Worm (Caenorhabditis elegans) whole organism, late embryonic: Measurements from ENCODE around the gene osm-7.

Experiments
- C38D4.7 ChIP-seq: fragments of 200-800 bp; sonication (Bioruptor generic); optimal IDR thresholded peaks from 2 replicates; lab custom pipeline; 2018; ENCODE audit warnings: mild to moderate bottlenecking, missing genetic modification characterization, moderate library complexity, missing compliant biosample characterization
- F13H6.1 ChIP-seq: sonication (generic microtip); optimal IDR thresholded peaks from 2 replicates; lab custom pipeline; 2016; ENCODE audit warnings: missing genetic modification characterization, missing compliant biosample characterization
- K02D7.2 ChIP-seq: sonication (generic microtip); optimal IDR thresholded peaks from 2 replicates; lab custom pipeline; 2017; ENCODE audit warnings: mild to moderate bottlenecking, missing genetic modification characterization, missing compliant biosample characterization
- K09A11.1 ChIP-seq: sonication (generic microtip); optimal IDR thresholded peaks from 2 replicates; lab custom pipeline; 2017; ENCODE audit warnings: antibody characterized with exemption, mild to moderate bottlenecking, missing genetic modification characterization, missing compliant biosample characterization; ENCODE audit not compliant: insufficient read depth
- Y22D7AL.16 ChIP-seq: sonication (generic microtip); optimal IDR thresholded peaks from 2 replicates; lab custom pipeline; 2016; ENCODE audit warnings: missing genetic modification characterization, missing compliant biosample characterization
- ama-1 ChIP-seq: fragments of 150-350 bp; optimal IDR thresholded peaks from 2 replicates; lab custom pipeline; 2014
- ceh-19 ChIP-seq: fragments of 200-800 bp; sonication (Bioruptor generic); optimal IDR thresholded peaks from 2 replicates; lab custom pipeline; 2018; ENCODE audit warnings: mild to moderate bottlenecking, missing genetic modification characterization, missing compliant biosample characterization
- ceh-24 ChIP-seq: sonication (generic microtip); optimal IDR thresholded peaks from 2 replicates; lab custom pipeline; 2016; ENCODE audit warnings: mild to moderate bottlenecking, missing genetic modification characterization, missing compliant biosample characterization
- ceh-30 ChIP-seq: fragments of 150-350 bp; optimal IDR thresholded peaks from 2 replicates; lab custom pipeline; 2014; ENCODE audit warnings: missing biosample characterization, missing genetic modification characterization
- ceh-31 ChIP-seq: sonication (generic microtip); optimal IDR thresholded peaks from 2 replicates; lab custom pipeline; 2016; ENCODE audit warnings: missing genetic modification characterization, missing compliant biosample characterization
- ceh-34 ChIP-seq: sonication (generic microtip); optimal IDR thresholded peaks from 2 replicates; lab custom pipeline; 2016; ENCODE audit warnings: mild to moderate bottlenecking, missing genetic modification characterization, missing compliant biosample characterization
- dmd-4 ChIP-seq: sonication (generic microtip); optimal IDR thresholded peaks from 2 replicates; lab custom pipeline; 2016; ENCODE audit warnings: borderline replicate concordance, missing genetic modification characterization, missing compliant biosample characterization
- dve-1 ChIP-seq: sonication (generic microtip); optimal IDR thresholded peaks from 2 replicates; lab custom pipeline; 2017; ENCODE audit warnings: antibody characterized with exemption, mild to moderate bottlenecking, missing genetic modification characterization, missing compliant biosample characterization
- elt-2 ChIP-seq: sonication (generic microtip); optimal IDR thresholded peaks from 2 replicates; lab custom pipeline; 2016; ENCODE audit warnings: missing genetic modification reagents, missing genetic modification characterization, missing compliant biosample characterization
- eyg-1 ChIP-seq: sonication (generic microtip); optimal IDR thresholded peaks from 2 replicates; lab custom pipeline; 2016; ENCODE audit warnings: missing genotype, missing genetic modification characterization, missing compliant biosample characterization
- gmeb-2 ChIP-seq: sonication (generic microtip); optimal IDR thresholded peaks from 2 replicates; lab custom pipeline; 2016; ENCODE audit warnings: missing genetic modification characterization, inconsistent platforms, missing compliant biosample characterization
- lim-6 ChIP-seq: sonication (generic microtip); optimal IDR thresholded peaks from 2 replicates; lab custom pipeline; 2016; ENCODE audit warnings: missing genetic modification characterization, missing compliant biosample characterization
- madf-2 ChIP-seq: sonication (generic microtip); optimal IDR thresholded peaks from 2 replicates; lab custom pipeline; 2017; ENCODE audit warnings: missing genetic modification characterization, missing compliant biosample characterization
- mec-3 ChIP-seq: sonication (generic microtip); optimal IDR thresholded peaks from 2 replicates; lab custom pipeline; 2016; ENCODE audit warnings: borderline replicate concordance, missing genetic modification characterization, missing compliant biosample characterization
- nhr-232 ChIP-seq: sonication (generic microtip); optimal IDR thresholded peaks from 2 replicates; lab custom pipeline; 2016; ENCODE audit warnings: missing genetic modification characterization, missing compliant biosample characterization
- odd-2 ChIP-seq: sonication (generic microtip); optimal IDR thresholded peaks from 2 replicates; lab custom pipeline; 2017; ENCODE audit warnings: antibody characterized with exemption, mild to moderate bottlenecking, missing genetic modification characterization, missing compliant biosample characterization
- pat-9 ChIP-seq: fragments of 200-800 bp; sonication (Bioruptor generic); optimal IDR thresholded peaks from 2 replicates; lab custom pipeline; 2018; ENCODE audit warnings: mild to moderate bottlenecking, missing genetic modification characterization, moderate library complexity, missing compliant biosample characterization
- pha-2 ChIP-seq: sonication (generic microtip); optimal IDR thresholded peaks from 2 replicates; lab custom pipeline; 2017; ENCODE audit warnings: mild to moderate bottlenecking, missing genetic modification characterization, missing compliant biosample characterization
- pha-4 ChIP-seq: fragments of 150-350 bp; optimal IDR thresholded peaks from 2 replicates; lab custom pipeline; 2018; ENCODE audit warnings: missing biosample characterization, missing genetic modification reagents, missing genetic modification characterization
- pqm-1 ChIP-seq: sonication (generic microtip); optimal IDR thresholded peaks from 2 replicates; lab custom pipeline; 2016; ENCODE audit warnings: missing genetic modification characterization, missing compliant biosample characterization
- pros-1 ChIP-seq: fragments of 150-350 bp; optimal IDR thresholded peaks from 2 replicates; lab custom pipeline; 2014; ENCODE audit warnings: missing biosample characterization, missing genetic modification reagents, missing genetic modification characterization
- rnt-1 ChIP-seq: sonication (generic microtip); optimal IDR thresholded peaks from 2 replicates; lab custom pipeline; 2016; ENCODE audit warnings: missing genetic modification characterization, missing compliant biosample characterization
- sdc-2 ChIP-seq: sonication (generic microtip); optimal IDR thresholded peaks from 2 replicates; lab custom pipeline; 2016; ENCODE audit warnings: missing genotype, missing genetic modification characterization, missing compliant biosample characterization
- sox-2 ChIP-seq: fragments of 200-800 bp; sonication (Bioruptor generic); IDR thresholded peaks from 2 replicates; pipeline ENCODE4 v1.3.6; 2022; ENCODE audit warnings: missing genetic modification reagents, missing genetic modification characterization, missing compliant biosample characterization
- tbx-7 ChIP-seq: sonication (generic microtip); optimal IDR thresholded peaks from 2 replicates; lab custom pipeline; 2016; ENCODE audit warnings: missing genotype, missing genetic modification characterization, missing compliant biosample characterization
- unc-55 ChIP-seq: sonication (generic microtip); optimal IDR thresholded peaks from 2 replicates; lab custom pipeline; 2017; ENCODE audit warnings: missing biosample characterization, missing genetic modification reagents, missing genetic modification characterization
- unc-86 ChIP-seq: sonication (generic microtip); optimal IDR thresholded peaks from 2 replicates; lab custom pipeline; 2016; ENCODE audit warnings: missing genetic modification characterization, missing compliant biosample characterization
- ztf-16 ChIP-seq: sonication (generic microtip); optimal IDR thresholded peaks from 2 replicates; lab custom pipeline; 2017; ENCODE audit warnings: missing genetic modification characterization, missing compliant biosample characterization

osm-7 gene

ce11 chrIII:13623014-13623413, 47.0 kb downstream of the osm-7 start, which contains the start of gene mlc-5:
TSS of gene mlc-5 (plus strand) at chrIII:13623314.
- no peak for TF ChIP-seq rnt-1
- no peak for TF ChIP-seq pat-9 (tag; lab: Kevin White, UChicago)
- no peak for TF ChIP-seq K09A11.1 (tag; lab: Kevin White, UChicago)
- no peak for TF ChIP-seq tbx-7 (tag; lab: Kevin White, UChicago)
- no peak for TF ChIP-seq odd-2 (tag; lab: Kevin White, UChicago)
- no peak for TF ChIP-seq ceh-31 (tag; lab: Kevin White, UChicago)
- TF ChIP-seq unc-86 (tag; lab: Kevin White, UChicago), result no peak
- no peak for TF ChIP-seq unc-55 (GFP tag; lab: Kevin White, UChicago)
- TF ChIP-seq dve-1, result no peak
- TF ChIP-seq Y22D7AL.16 (tag; lab: Kevin White, UChicago), result no peak

ce11 chrIII:13624226-13624625, 48.2 kb downstream of the osm-7 start, which contains the start of gene taf-9:
TSS of gene taf-9 (plus strand) at chrIII:13624276.
- TF ChIP-seq ceh-19, result no peak
- TF ChIP-seq sox-2, result no peak
- TF ChIP-seq F13H6.1 (tag; lab: Kevin White, UChicago), result no peak
- TF ChIP-seq gmeb-2 (tag; lab: Kevin White, UChicago), result no peak
- no peak for TF ChIP-seq K02D7.2 (tag; lab: Kevin White, UChicago)
- no peak for TF ChIP-seq pqm-1
- TF ChIP-seq nhr-232 (tag; lab: Kevin White, UChicago), result no peak
- no peak for TF ChIP-seq ceh-30 (tag; lab: Kevin White, UChicago)
- no peak for TF ChIP-seq dmd-4 (tag; lab: Kevin White, UChicago)
- TF ChIP-seq pha-2, result no peak
- no peak for TF ChIP-seq mec-3 (tag; lab: Kevin White, UChicago)
- TF ChIP-seq sdc-2 (tag; lab: Kevin White, UChicago), result no peak
- no peak for TF ChIP-seq lim-6 (tag; lab: Kevin White, UChicago)
- TF ChIP-seq pros-1 (tag; lab: Kevin White, UChicago), result no peak

ce11 chrIII:13625650-13626430, 49.9 kb downstream of the osm-7 start:
- TF ChIP-seq ceh-31 (tag; lab: Kevin White, UChicago) (no peak), elt-2 (tag; lab: Kevin White, UChicago) (no peak), pha-4 (no peak), mec-3 (tag; lab: Kevin White, UChicago) (no peak), ceh-34 (no peak), ztf-16 (no peak)

ce11 chrIII:13626692-13627091, 50.7 kb downstream of the osm-7 start, which contains the start of gene T12D8.5:
TSS of gene T12D8.5 (minus strand) at chrIII:13626786.
- TF ChIP-seq elt-2 (tag; lab: Kevin White, UChicago) (peak; percentile 85), madf-2 (tag; lab: Kevin White, UChicago) (no peak), tbx-7 (tag; lab: Kevin White, UChicago) (no peak), eyg-1 (no peak), C38D4.7 (GFP tag; lab: Kevin White, UChicago) (no peak), F13H6.1 (tag; lab: Kevin White, UChicago) (no peak), ceh-24 (tag; lab: Kevin White, UChicago) (no peak), ama-1 (no peak)
